Fruit fly (Drosophila melanogaster) whole organism, embryonic: ENCODE results near the gene CG45307.

ENCODE experiments used
- Abd-B ChIP-seq: fragments of 200-800 bp; sonication (Bioruptor generic); optimal IDR thresholded peaks from 2 replicates; lab custom pipeline; 2018; ENCODE audit warnings: missing biosample characterization, mild to moderate bottlenecking, missing genetic modification characterization, moderate library complexity
- BEAF-32 ChIP-seq: fragments of 200-800 bp; sonication (Bioruptor generic); optimal IDR thresholded peaks from 3 replicates; lab custom pipeline; 2017; ENCODE audit warnings: missing biosample characterization, missing genetic modification characterization, mild to moderate bottlenecking, moderate library complexity, missing genetic modification reagents
- CG1024 ChIP-seq: fragments of 200-800 bp; sonication (Bioruptor generic); IDR thresholded peaks from 2 replicates; pipeline ENCODE4 v1.3.6; 2022; ENCODE audit warnings: missing biosample characterization, missing genetic modification characterization
- CG10565 ChIP-seq: fragments of 200-800 bp; sonication (Bioruptor generic); optimal IDR thresholded peaks from 3 replicates; lab custom pipeline; 2016; ENCODE audit warnings: missing biosample characterization, mild to moderate bottlenecking, missing genetic modification characterization
- CG12299 ChIP-seq: fragments of 200-800 bp; sonication (Bioruptor generic); optimal IDR thresholded peaks from 2 replicates; lab custom pipeline; 2018; ENCODE audit warnings: missing biosample characterization, mild to moderate bottlenecking, missing genetic modification characterization
- CG14710 ChIP-seq: fragments of 200-800 bp; sonication (Bioruptor generic); optimal IDR thresholded peaks from 3 replicates; lab custom pipeline; 2019; ENCODE audit warnings: missing biosample characterization, mild to moderate bottlenecking, missing genetic modification characterization, moderate library complexity
- CG1529 ChIP-seq: fragments of 200-800 bp; sonication (Bioruptor generic); optimal IDR thresholded peaks from 3 replicates; lab custom pipeline; 2018; ENCODE audit warnings: missing biosample characterization, missing genetic modification characterization
- CG15479 ChIP-seq: fragments of 200-800 bp; sonication (Bioruptor generic); optimal IDR thresholded peaks from 3 replicates; lab custom pipeline; 2019; ENCODE audit warnings: missing biosample characterization, mild to moderate bottlenecking, missing genetic modification characterization, moderate library complexity
- CG15696 ChIP-seq: fragments of 200-800 bp; sonication (Bioruptor generic); optimal IDR thresholded peaks from 2 replicates; lab custom pipeline; 2019; ENCODE audit warnings: missing biosample characterization, mild to moderate bottlenecking, missing genetic modification characterization, moderate library complexity
- CG17361 ChIP-seq: fragments of 200-800 bp; sonication (Bioruptor generic); IDR thresholded peaks from 3 replicates; pipeline ENCODE4 v1.3.6; 2022; ENCODE audit warnings: missing biosample characterization, missing genetic modification characterization
- CG17568 ChIP-seq: fragments of 200-800 bp; sonication (Bioruptor generic); optimal IDR thresholded peaks from 2 replicates; lab custom pipeline; 2018; ENCODE audit warnings: missing biosample characterization, mild to moderate bottlenecking, missing genetic modification characterization, moderate library complexity
- CG2202 ChIP-seq: fragments of 200-800 bp; sonication (Bioruptor generic); optimal IDR thresholded peaks from 2 replicates; lab custom pipeline; 2018; ENCODE audit warnings: missing biosample characterization, mild to moderate bottlenecking, missing genetic modification characterization
- CG3163 ChIP-seq: fragments of 200-800 bp; sonication (Bioruptor generic); optimal IDR thresholded peaks from 3 replicates; lab custom pipeline; 2016; ENCODE audit warnings: missing biosample characterization, missing genetic modification characterization
- CG4424 ChIP-seq: fragments of 200-800 bp; sonication (Bioruptor generic); optimal IDR thresholded peaks from 3 replicates; lab custom pipeline; 2016; ENCODE audit warnings: missing biosample characterization, missing genetic modification characterization
- CG4617 ChIP-seq: fragments of 200-800 bp; sonication (Bioruptor generic); optimal IDR thresholded peaks from 3 replicates; lab custom pipeline; 2016; ENCODE audit warnings: missing biosample characterization, missing genetic modification characterization, borderline replicate concordance
- CG4854 ChIP-seq: fragments of 200-800 bp; sonication (Bioruptor generic); optimal IDR thresholded peaks from 2 replicates; lab custom pipeline; 2016; ENCODE audit warnings: missing biosample characterization, missing genetic modification characterization, inconsistent platforms
- CG5245 ChIP-seq: fragments of 200-800 bp; sonication (Bioruptor generic); optimal IDR thresholded peaks from 3 replicates; lab custom pipeline; 2016; ENCODE audit warnings: missing biosample characterization, missing genetic modification characterization
- CG5953 ChIP-seq: fragments of 200-800 bp; sonication (Bioruptor generic); IDR thresholded peaks from 2 replicates; pipeline ENCODE4 v1.3.6; 2022; ENCODE audit warnings: missing biosample characterization, missing genetic modification characterization
- D19B ChIP-seq: fragments of 200-800 bp; sonication (Bioruptor generic); optimal IDR thresholded peaks from 2 replicates; lab custom pipeline; 2017; ENCODE audit warnings: missing biosample characterization, mild to moderate bottlenecking, missing genetic modification characterization
- Dek ChIP-seq: fragments of 200-800 bp; sonication (Bioruptor generic); optimal IDR thresholded peaks from 3 replicates; lab custom pipeline; 2019; ENCODE audit warnings: missing biosample characterization, mild to moderate bottlenecking, missing genetic modification characterization, moderate library complexity
- Doc3 ChIP-seq: fragments of 200-800 bp; sonication (Bioruptor generic); IDR thresholded peaks from 3 replicates; pipeline ENCODE4 v1.3.6; 2022; ENCODE audit warnings: missing biosample characterization, missing genetic modification characterization; ENCODE audit not compliant: partially characterized antibody
- E2f2 ChIP-seq: fragments of 200-800 bp; sonication (Bioruptor generic); IDR thresholded peaks from 2 replicates; pipeline ENCODE4 v1.3.6; 2022; ENCODE audit warnings: missing biosample characterization, missing genetic modification characterization
- Fer1 ChIP-seq: fragments of 200-800 bp; sonication (Bioruptor generic); optimal IDR thresholded peaks from 2 replicates; lab custom pipeline; 2017; ENCODE audit warnings: missing biosample characterization, mild to moderate bottlenecking, missing genetic modification characterization
- HHEX ChIP-seq: fragments of 200-800 bp; sonication (Bioruptor generic); optimal IDR thresholded peaks from 3 replicates; lab custom pipeline; 2017; ENCODE audit warnings: missing biosample characterization, mild to moderate bottlenecking, missing genetic modification characterization, missing genetic modification reagents
- Hr51 ChIP-seq, 2 experiments: fragments of 200-800 bp; sonication (Bioruptor generic); optimal IDR thresholded peaks; 2 replicates in 1 of 2; 3 replicates in 1 of 2; lab custom pipeline; 2016 to 2018; ENCODE audit warnings: missing biosample characterization in 2 of 2, missing genetic modification characterization in 2 of 2, mild to moderate bottlenecking in 1 of 2, moderate library complexity in 1 of 2
- Max ChIP-seq: fragments of 200-800 bp; sonication (Bioruptor generic); optimal IDR thresholded peaks from 2 replicates; lab custom pipeline; 2016; ENCODE audit warnings: missing biosample characterization, mild to moderate bottlenecking, missing genetic modification characterization
- Meics ChIP-seq: fragments of 200-800 bp; sonication (Bioruptor generic); optimal IDR thresholded peaks from 2 replicates; lab custom pipeline; 2017; ENCODE audit warnings: missing biosample characterization, mild to moderate bottlenecking, missing genetic modification characterization
- Pdp1 ChIP-seq, 2 experiments: fragments of 200-800 bp; sonication (Bioruptor generic); optimal IDR thresholded peaks; 3 replicates each; lab custom pipeline; 2016; ENCODE audit warnings: missing biosample characterization in 2 of 2, missing genetic modification characterization in 2 of 2, mild to moderate bottlenecking in 1 of 2, moderate library complexity in 1 of 2
- Rx ChIP-seq: fragments of 200-800 bp; sonication (Bioruptor generic); IDR thresholded peaks from 2 replicates; pipeline ENCODE4 v1.3.6; 2022; ENCODE audit warnings: missing biosample characterization, missing genetic modification characterization
- Sin3A ChIP-seq: fragments of >200 bp; optimal IDR thresholded peaks from 2 replicates; lab custom pipeline; 2018
- bcd ChIP-seq: fragments of 200-800 bp; sonication (Bioruptor generic); optimal IDR thresholded peaks from 2 replicates; lab custom pipeline; 2017; ENCODE audit warnings: missing biosample characterization, mild to moderate bottlenecking, missing genetic modification characterization
- btn ChIP-seq: fragments of 200-800 bp; sonication (Bioruptor generic); optimal IDR thresholded peaks from 2 replicates; lab custom pipeline; 2016; ENCODE audit warnings: missing biosample characterization, missing genetic modification characterization
- cato ChIP-seq: fragments of 200-800 bp; sonication (Bioruptor generic); optimal IDR thresholded peaks from 2 replicates; lab custom pipeline; 2016; ENCODE audit warnings: missing biosample characterization, missing genetic modification characterization, borderline replicate concordance
- caup ChIP-seq: fragments of 200-800 bp; sonication (Bioruptor generic); optimal IDR thresholded peaks from 3 replicates; lab custom pipeline; 2017; ENCODE audit warnings: missing biosample characterization, mild to moderate bottlenecking, missing genetic modification characterization, moderate library complexity; ENCODE audit not compliant: severe bottlenecking
- chm ChIP-seq: fragments of 200-800 bp; sonication (Bioruptor generic); IDR thresholded peaks from 2 replicates; pipeline ENCODE4 v1.3.6; 2022; ENCODE audit warnings: missing biosample characterization, missing genetic modification characterization
- ftz-f1 ChIP-seq: fragments of 200-800 bp; sonication (Bioruptor generic); optimal IDR thresholded peaks from 2 replicates; lab custom pipeline; 2016; ENCODE audit warnings: missing biosample characterization, missing genetic modification characterization
- gsb-n ChIP-seq: fragments of 200-800 bp; sonication (Bioruptor generic); optimal IDR thresholded peaks from 3 replicates; lab custom pipeline; 2018; ENCODE audit warnings: missing biosample characterization, mild to moderate bottlenecking, missing genetic modification characterization
- kah ChIP-seq: fragments of 200-800 bp; sonication (Bioruptor generic); optimal IDR thresholded peaks from 2 replicates; lab custom pipeline; 2018; ENCODE audit warnings: missing biosample characterization, mild to moderate bottlenecking, missing genetic modification characterization
- pho ChIP-seq: fragments of 200-800 bp; sonication (Bioruptor generic); optimal IDR thresholded peaks from 2 replicates; lab custom pipeline; 2016; ENCODE audit warnings: missing biosample characterization, missing genetic modification characterization
- pum ChIP-seq: fragments of 200-800 bp; sonication (Bioruptor generic); optimal IDR thresholded peaks from 2 replicates; lab custom pipeline; 2016; ENCODE audit warnings: missing biosample characterization, missing genetic modification characterization
- run ChIP-seq: fragments of 200-800 bp; sonication (Bioruptor generic); optimal IDR thresholded peaks from 3 replicates; lab custom pipeline; 2018; ENCODE audit warnings: missing biosample characterization, mild to moderate bottlenecking, missing genetic modification characterization
- seq ChIP-seq: fragments of 200-800 bp; sonication (Bioruptor generic); IDR thresholded peaks from 2 replicates; pipeline ENCODE4 v1.3.6; 2022; ENCODE audit warnings: missing biosample characterization, missing genetic modification characterization
- sima ChIP-seq: fragments of 200-800 bp; sonication (Bioruptor generic); optimal IDR thresholded peaks from 2 replicates; lab custom pipeline; 2016; ENCODE audit warnings: missing biosample characterization, missing genetic modification characterization
- sna ChIP-seq: fragments of 200-800 bp; sonication (Bioruptor generic); IDR thresholded peaks from 2 replicates; pipeline ENCODE4 v1.3.6; 2022; ENCODE audit warnings: missing biosample characterization, missing genetic modification characterization; ENCODE audit not compliant: partially characterized antibody
- so ChIP-seq: fragments of 200-800 bp; sonication (Bioruptor generic); IDR thresholded peaks from 3 replicates; pipeline ENCODE4 v1.3.6; 2022; ENCODE audit warnings: missing biosample characterization, missing genetic modification characterization
- tio ChIP-seq: fragments of 200-800 bp; sonication (Bioruptor generic); optimal IDR thresholded peaks from 2 replicates; lab custom pipeline; 2017; ENCODE audit warnings: missing biosample characterization, missing genetic modification characterization, inconsistent platforms
- vvl ChIP-seq: fragments of 200-800 bp; sonication (Bioruptor generic); IDR thresholded peaks from 2 replicates; pipeline ENCODE4 v1.3.6; 2022; ENCODE audit warnings: missing biosample characterization, missing genetic modification characterization
- wor ChIP-seq: fragments of 200-800 bp; sonication (Bioruptor generic); IDR thresholded peaks from 2 replicates; pipeline ENCODE4 v1.3.6; 2022; ENCODE audit warnings: missing biosample characterization, missing genetic modification characterization

CG45307 gene

DNA sequence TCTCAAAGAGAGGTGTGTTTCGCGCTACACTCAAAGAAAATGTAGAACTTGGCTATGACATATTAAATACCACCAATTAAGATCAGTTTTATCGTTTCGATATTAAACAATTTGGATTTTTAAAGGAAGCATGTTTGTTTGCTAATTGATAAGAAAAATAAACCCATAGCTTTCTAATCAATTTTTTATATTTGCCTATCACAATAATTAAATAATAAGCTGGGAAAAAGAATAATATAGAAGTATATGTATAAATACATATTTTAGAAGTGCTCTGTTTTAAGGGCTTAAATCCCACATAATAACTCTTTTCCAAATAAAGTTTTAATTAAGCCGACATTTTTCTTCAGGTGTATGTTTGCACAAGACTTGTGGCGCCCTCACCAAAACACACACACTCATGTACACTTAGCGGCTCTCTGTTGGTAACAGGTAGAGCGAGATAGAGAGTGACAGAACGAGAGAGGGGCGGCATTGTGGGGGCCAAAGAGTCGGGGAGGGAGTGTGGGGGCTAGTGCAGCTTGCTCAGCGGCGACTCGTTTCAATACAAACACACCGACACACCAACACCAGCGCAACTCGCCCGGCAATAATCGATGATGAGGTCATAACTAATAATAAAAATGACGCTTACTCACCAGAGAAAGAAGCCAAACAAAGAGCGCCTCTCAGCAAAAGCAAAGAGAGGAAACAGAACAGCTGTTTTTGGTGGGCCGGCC lies 34.1 kb downstream of the CG45307 start (continued):
- TF ChIP-seq CG1024: peak; percentile 64; the same call in 1 of the 2 replicates
- peak; percentile 49 for TF ChIP-seq sima (GFP tag; lab: Kevin White, UChicago)
- TF ChIP-seq btn (GFP tag; lab: Kevin White, UChicago): peak; percentile 42
- peak; percentile 94 for TF ChIP-seq Meics
- peak; percentile 41; the same call in 1 of the 2 replicates for TF ChIP-seq sna
- TF ChIP-seq so (GFP tag; lab: Robert Waterston, UW): peak; percentile 64; the same call in 2 of the 3 replicates
- no peak for TF ChIP-seq wor (GFP tag; lab: Robert Waterston, UW)
- peak; percentile 60 for TF ChIP-seq CG4617 (GFP tag; lab: Kevin White, UChicago)
- TF ChIP-seq Hr51 (GFP tag; optimal IDR thresholded peaks at IDR 0.05; lab: Kevin White, UChicago): peak; percentile 60 to 96
- TF ChIP-seq CG3163: peak; percentile 83
- TF ChIP-seq D19B (GFP tag; lab: Kevin White, UChicago): peak; percentile 85
- TF ChIP-seq CG15696 (tag; lab: Kevin White, UChicago): peak; percentile 62
- peak; percentile 86 for TF ChIP-seq Abd-B (GFP tag; lab: Kevin White, UChicago)
- peak; percentile 17 for TF ChIP-seq CG10565
- peak; percentile 63 for TF ChIP-seq seq (GFP tag; lab: Robert Waterston, UW)
- peak; percentile 88 for TF ChIP-seq HHEX
- TF ChIP-seq bcd: peak; percentile 90
- no peak; the same call in 1 of the 2 replicates for TF ChIP-seq CG5953 (GFP tag; lab: Robert Waterston, UW)
- TF ChIP-seq ftz-f1 (GFP tag; lab: Kevin White, UChicago): no peak
- peak; percentile 91 for TF ChIP-seq CG4424 (GFP tag; lab: Kevin White, UChicago)
- peak; percentile 80 for TF ChIP-seq gsb-n (tag; lab: Kevin White, UChicago)
- TF ChIP-seq CG1529 (GFP tag; lab: Kevin White, UChicago): peak; percentile 87
- peak; percentile 73 for TF ChIP-seq pho (GFP tag; lab: Kevin White, UChicago)
- TF ChIP-seq Max (GFP tag; lab: Kevin White, UChicago): peak; percentile 89
- peak; percentile 54 for TF ChIP-seq chm (GFP tag; lab: Robert Waterston, UW)
- peak; percentile 50 for TF ChIP-seq kah
- no peak for TF ChIP-seq Doc3 (GFP tag; lab: Robert Waterston, UW)
- no peak for TF ChIP-seq Sin3A
- TF ChIP-seq CG17568 (GFP tag; lab: Kevin White, UChicago): peak; percentile 83
- TF ChIP-seq pum (GFP tag; lab: Kevin White, UChicago): peak; percentile 12
- TF ChIP-seq Dek (tag; lab: Kevin White, UChicago): peak; percentile 90
- TF ChIP-seq tio (GFP tag; lab: Kevin White, UChicago): peak; percentile 90
- TF ChIP-seq vvl: peak; percentile 86
- TF ChIP-seq CG5245 (GFP tag; lab: Kevin White, UChicago): peak; percentile 82
- peak; percentile 64 for TF ChIP-seq run
- TF ChIP-seq CG17361 (GFP tag; lab: Robert Waterston, UW): peak; percentile 97
- TF ChIP-seq CG4854 (GFP tag; lab: Kevin White, UChicago): peak; percentile 57
- peak; percentile 75 for TF ChIP-seq CG12299 (tag; lab: Kevin White, UChicago)
- TF ChIP-seq E2f2: peak; percentile 59
- TF ChIP-seq CG14710 (tag; lab: Kevin White, UChicago): peak; percentile 85
- TF ChIP-seq BEAF-32 (GFP tag; lab: Kevin White, UChicago): no peak
- TF ChIP-seq CG15479 (GFP tag; lab: Kevin White, UChicago): no peak
- peak; percentile 91 for TF ChIP-seq Fer1 (GFP tag; lab: Kevin White, UChicago)
- TF ChIP-seq cato (GFP tag; lab: Kevin White, UChicago): peak; percentile 86
- TF ChIP-seq Pdp1 (GFP tag; optimal IDR thresholded peaks at IDR 0.05; lab: Kevin White, UChicago): peak; percentile 66 to 75
- peak; percentile 79 for TF ChIP-seq CG2202 (tag; lab: Kevin White, UChicago)
- TF ChIP-seq caup (GFP tag; lab: Kevin White, UChicago): peak; percentile 86
- peak; percentile 29; the same call in 1 of the 2 replicates for TF ChIP-seq Rx (GFP tag; lab: Robert Waterston, UW)
